Fruit fly (Drosophila melanogaster) whole organism, prepupa: ENCODE results near the gene CG11811.

Experiments used
- CG10631 ChIP-seq: fragments of 200-800 bp; sonication (Bioruptor generic); optimal IDR thresholded peaks from 2 replicates; lab custom pipeline; 2016; ENCODE audit warnings: missing biosample characterization, missing genetic modification characterization
- CG10669 ChIP-seq: fragments of 200-800 bp; sonication (Bioruptor generic); optimal IDR thresholded peaks from 3 replicates; lab custom pipeline; 2018; ENCODE audit warnings: missing biosample characterization, mild to moderate bottlenecking, missing genetic modification characterization, moderate library complexity
- CG11902 ChIP-seq: fragments of 200-800 bp; sonication (Bioruptor generic); optimal IDR thresholded peaks from 3 replicates; lab custom pipeline; 2016; ENCODE audit warnings: missing biosample characterization, missing genetic modification characterization
- CG15336 ChIP-seq: fragments of 200-800 bp; sonication (Bioruptor generic); IDR thresholded peaks from 2 replicates; pipeline ENCODE4 v1.3.6; 2022; ENCODE audit warnings: missing biosample characterization, missing genetic modification characterization
- CG1621 ChIP-seq: fragments of 200-800 bp; sonication (Bioruptor generic); optimal IDR thresholded peaks from 3 replicates; lab custom pipeline; 2018; ENCODE audit warnings: missing biosample characterization, mild to moderate bottlenecking, missing genetic modification characterization
- CG3032 ChIP-seq: fragments of 200-800 bp; optimal IDR thresholded peaks from 2 replicates; lab custom pipeline; 2019; ENCODE audit warnings: missing biosample characterization, mild to moderate bottlenecking, missing genetic modification characterization, moderate library complexity
- CG31627 ChIP-seq: fragments of 200-800 bp; sonication (Bioruptor generic); optimal IDR thresholded peaks from 3 replicates; lab custom pipeline; 2016; ENCODE audit warnings: missing biosample characterization, missing genetic modification characterization
- CG32006 ChIP-seq: fragments of 200-800 bp; sonication (Bioruptor generic); optimal IDR thresholded peaks from 3 replicates; lab custom pipeline; 2017; ENCODE audit warnings: missing biosample characterization, mild to moderate bottlenecking, missing genetic modification characterization
- CG34406 ChIP-seq: fragments of 200-800 bp; sonication (Bioruptor generic); optimal IDR thresholded peaks from 3 replicates; lab custom pipeline; 2016; ENCODE audit warnings: missing biosample characterization, missing genetic modification characterization
- CG3919 ChIP-seq: fragments of 200-800 bp; sonication (Bioruptor generic); optimal IDR thresholded peaks from 3 replicates; lab custom pipeline; 2016; ENCODE audit warnings: missing biosample characterization, missing genetic modification characterization
- CG6163 ChIP-seq: fragments of 200-800 bp; sonication (Bioruptor generic); IDR thresholded peaks from 3 replicates; pipeline ENCODE4 v1.3.6; 2022; ENCODE audit warnings: missing biosample characterization, missing genetic modification characterization
- CG6792 ChIP-seq: fragments of 200-800 bp; sonication (Bioruptor generic); optimal IDR thresholded peaks from 3 replicates; lab custom pipeline; 2016; ENCODE audit warnings: missing biosample characterization, missing genetic modification characterization
- CG6808 ChIP-seq: fragments of 200-800 bp; sonication (Bioruptor generic); optimal IDR thresholded peaks from 3 replicates; lab custom pipeline; 2017; ENCODE audit warnings: missing biosample characterization, missing genetic modification characterization, mild to moderate bottlenecking, moderate library complexity, missing genetic modification reagents
- CG8119 ChIP-seq: fragments of 200-800 bp; sonication (Bioruptor generic); IDR thresholded peaks from 3 replicates; pipeline ENCODE4 v1.3.6; 2022; ENCODE audit warnings: missing biosample characterization, missing genetic modification characterization
- Eip75B ChIP-seq: fragments of 200-800 bp; sonication (Bioruptor generic); optimal IDR thresholded peaks from 3 replicates; lab custom pipeline; 2016; ENCODE audit warnings: missing biosample characterization, missing genetic modification characterization
- Eip78C ChIP-seq: fragments of 200-800 bp; sonication (Bioruptor generic); peaks from one replicate; lab custom pipeline; 2016; ENCODE audit warnings: missing biosample characterization, missing genetic modification characterization
- Ets96B ChIP-seq: fragments of 200-800 bp; optimal IDR thresholded peaks from 2 replicates; lab custom pipeline; 2019; ENCODE audit warnings: missing biosample characterization, mild to moderate bottlenecking, missing genetic modification characterization, moderate library complexity
- Hr39 ChIP-seq: fragments of 200-800 bp; sonication (Bioruptor generic); optimal IDR thresholded peaks from 2 replicates; lab custom pipeline; 2016; ENCODE audit warnings: missing biosample characterization, missing genetic modification characterization
- Lpt ChIP-seq: fragments of 200-800 bp; sonication (Bioruptor generic); optimal IDR thresholded peaks from 3 replicates; lab custom pipeline; 2016; ENCODE audit warnings: missing biosample characterization, missing genetic modification characterization
- Met ChIP-seq: fragments of 200-800 bp; sonication (Bioruptor generic); optimal IDR thresholded peaks from 3 replicates; lab custom pipeline; 2016; ENCODE audit warnings: missing biosample characterization, missing genetic modification characterization
- OdsH ChIP-seq: fragments of 200-800 bp; sonication (Bioruptor generic); optimal IDR thresholded peaks from 3 replicates; lab custom pipeline; 2016; ENCODE audit warnings: missing biosample characterization, missing genetic modification characterization
- Smox ChIP-seq: fragments of 200-800 bp; sonication (Bioruptor generic); optimal IDR thresholded peaks from 3 replicates; lab custom pipeline; 2016; ENCODE audit warnings: missing biosample characterization, missing genetic modification characterization
- Sox102F ChIP-seq: fragments of 200-800 bp; sonication (Bioruptor generic); optimal IDR thresholded peaks from 2 replicates; lab custom pipeline; 2016; ENCODE audit warnings: missing biosample characterization, mild to moderate bottlenecking, missing genetic modification characterization
- Sox14 ChIP-seq: fragments of 200-800 bp; sonication (Bioruptor generic); optimal IDR thresholded peaks from 3 replicates; lab custom pipeline; 2016; ENCODE audit warnings: missing biosample characterization, missing genetic modification characterization
- Sox15 ChIP-seq: fragments of 200-800 bp; sonication (Bioruptor generic); optimal IDR thresholded peaks from 3 replicates; lab custom pipeline; 2016; ENCODE audit warnings: missing biosample characterization, missing genetic modification characterization
- achi ChIP-seq: fragments of 200-800 bp; sonication (Bioruptor generic); optimal IDR thresholded peaks from 3 replicates; lab custom pipeline; 2016; ENCODE audit warnings: missing biosample characterization, missing genetic modification characterization
- acj6 ChIP-seq: fragments of 200-800 bp; sonication (Bioruptor generic); optimal IDR thresholded peaks from 3 replicates; lab custom pipeline; 2016; ENCODE audit warnings: missing biosample characterization, missing genetic modification characterization
- cyc ChIP-seq: fragments of 200-800 bp; sonication (Bioruptor generic); optimal IDR thresholded peaks from 3 replicates; lab custom pipeline; 2016; ENCODE audit warnings: missing biosample characterization, missing genetic modification characterization
- dsx ChIP-seq: fragments of 200-800 bp; optimal IDR thresholded peaks from 3 replicates; lab custom pipeline; 2019; ENCODE audit warnings: missing biosample characterization, mild to moderate bottlenecking, missing genetic modification characterization, moderate library complexity; ENCODE audit not compliant: poor library complexity, severe bottlenecking
- eg ChIP-seq: fragments of 200-800 bp; sonication (Bioruptor generic); IDR thresholded peaks from 3 replicates; pipeline ENCODE4 v1.3.6; 2022; ENCODE audit warnings: missing biosample characterization, missing genetic modification characterization
- esn ChIP-seq: fragments of 200-800 bp; sonication (Bioruptor generic); optimal IDR thresholded peaks from 2 replicates; lab custom pipeline; 2016; ENCODE audit warnings: missing biosample characterization, mild to moderate bottlenecking, missing genetic modification characterization, moderate library complexity
- fd59A ChIP-seq: fragments of 200-800 bp; sonication (Bioruptor generic); optimal IDR thresholded peaks from 2 replicates; lab custom pipeline; 2017; ENCODE audit warnings: missing biosample characterization, mild to moderate bottlenecking, missing genetic modification characterization, missing genetic modification reagents
- fd85E ChIP-seq: fragments of 200-800 bp; sonication (Bioruptor generic); optimal IDR thresholded peaks from 3 replicates; lab custom pipeline; 2016; ENCODE audit warnings: missing biosample characterization, missing genetic modification characterization
- net ChIP-seq: fragments of 200-800 bp; sonication (Bioruptor generic); optimal IDR thresholded peaks from 3 replicates; lab custom pipeline; 2016; ENCODE audit warnings: missing biosample characterization, missing genetic modification characterization
- pdm3 ChIP-seq: fragments of 200-800 bp; sonication (Bioruptor generic); optimal IDR thresholded peaks from 3 replicates; lab custom pipeline; 2016; ENCODE audit warnings: missing biosample characterization, missing genetic modification characterization
- salr ChIP-seq, 2 experiments: fragments of 200-800 bp; sonication (Bioruptor generic); optimal IDR thresholded peaks; 3 replicates each; lab custom pipeline; 2016 to 2018; ENCODE audit warnings: missing biosample characterization in 2 of 2, missing genetic modification characterization in 2 of 2, mild to moderate bottlenecking in 1 of 2
- spab ChIP-seq: fragments of 200-800 bp; sonication (Bioruptor generic); optimal IDR thresholded peaks from 2 replicates; lab custom pipeline; 2017; ENCODE audit warnings: missing biosample characterization, mild to moderate bottlenecking, missing genetic modification characterization, missing genetic modification reagents
- ss ChIP-seq, 2 experiments: fragments of 200-800 bp; sonication (Bioruptor generic); optimal IDR thresholded peaks; 2 replicates in 1 of 2; 3 replicates in 1 of 2; lab custom pipeline; 2017 to 2018; ENCODE audit warnings: mild to moderate bottlenecking in 2 of 2, missing biosample characterization in 2 of 2, missing genetic modification characterization in 2 of 2, moderate library complexity in 1 of 2
- svp ChIP-seq: fragments of 200-800 bp; sonication (Bioruptor generic); peaks from one replicate; lab custom pipeline; 2016; ENCODE audit warnings: missing biosample characterization, missing genetic modification characterization

CG11811 gene

dm6 chr3L:10702216-10702615 is 11.4 kb downstream of the CG11811 start:
- no peak for TF ChIP-seq Sox102F (GFP tag; lab: Kevin White, UChicago)
- no peak for TF ChIP-seq Eip78C (GFP tag; lab: Kevin White, UChicago)
- no peak for TF ChIP-seq Lpt
- TF ChIP-seq Eip75B (GFP tag; lab: Kevin White, UChicago) = no peak
- TF ChIP-seq salr (GFP tag; optimal IDR thresholded peaks at IDR 0.05; lab: Kevin White, UChicago) = no peak
- no peak for TF ChIP-seq CG6808 (GFP tag; lab: Kevin White, UChicago)
- no peak for TF ChIP-seq CG10669 (GFP tag; lab: Kevin White, UChicago)
- TF ChIP-seq CG8119 (GFP tag; lab: Robert Waterston, UW) = no peak
- TF ChIP-seq eg (GFP tag; lab: Robert Waterston, UW) = no peak
- TF ChIP-seq CG11902 (GFP tag; lab: Kevin White, UChicago) = no peak
- no peak for TF ChIP-seq dsx
- TF ChIP-seq cyc = no peak

- no peak for TF ChIP-seq CG1621
- no peak for TF ChIP-seq salr (GFP tag; optimal IDR thresholded peaks at IDR 0.05; lab: Kevin White, UChicago)
- TF ChIP-seq Ets96B (tag; lab: Kevin White, UChicago) = peak; percentile 41
- peak; percentile 23 for TF ChIP-seq OdsH (GFP tag; lab: Kevin White, UChicago)
- peak; percentile 35 for TF ChIP-seq net (GFP tag; lab: Kevin White, UChicago)
- TF ChIP-seq Sox102F (GFP tag; lab: Kevin White, UChicago) = peak; percentile 6
- TF ChIP-seq CG6163 (GFP tag; lab: Robert Waterston, UW) = peak; percentile 51; the same call in 1 of the 3 replicates
- no peak for TF ChIP-seq Sox15
- peak; percentile 11 for TF ChIP-seq CG10631 (GFP tag; lab: Kevin White, UChicago)
- peak; percentile 18 for TF ChIP-seq fd59A (GFP tag; lab: Kevin White, UChicago)
- peak; percentile 1 for TF ChIP-seq Smox (GFP tag; lab: Kevin White, UChicago)
- TF ChIP-seq Lpt = no peak
- TF ChIP-seq fd85E = no peak
- peak; percentile 23 for TF ChIP-seq CG3919 (GFP tag; lab: Kevin White, UChicago)
- TF ChIP-seq svp (GFP tag; lab: Kevin White, UChicago) = peak; percentile 26
- peak; percentile 12 for TF ChIP-seq acj6
- TF ChIP-seq Hr39 (GFP tag; lab: Kevin White, UChicago) = no peak
- no peak for TF ChIP-seq CG11902 (GFP tag; lab: Kevin White, UChicago)
- peak; percentile 28 for TF ChIP-seq CG34406
- peak; percentile 63 for TF ChIP-seq CG8119 (GFP tag; lab: Robert Waterston, UW)
- TF ChIP-seq CG10669 (GFP tag; lab: Kevin White, UChicago) = peak; percentile 34
- TF ChIP-seq CG6808 (GFP tag; lab: Kevin White, UChicago) = peak; percentile 31
- peak; percentile 40 for TF ChIP-seq CG15336 (GFP tag; lab: Robert Waterston, UW)
- TF ChIP-seq Eip78C (GFP tag; lab: Kevin White, UChicago) = peak; percentile 70
- TF ChIP-seq Met (GFP tag; lab: Kevin White, UChicago) = peak; percentile 16
- TF ChIP-seq CG32006 = peak; percentile 26
- TF ChIP-seq achi = peak; percentile 20
- peak; percentile 13 for TF ChIP-seq CG6792 (GFP tag; lab: Kevin White, UChicago)
- TF ChIP-seq ss (GFP tag; optimal IDR thresholded peaks at IDR 0.05; lab: Kevin White, UChicago) = peak in 1 of 2 experiments; percentile 51
- no peak for TF ChIP-seq CG31627 (GFP tag; lab: Kevin White, UChicago)
- peak; percentile 45; the same call in 1 of the 3 replicates for TF ChIP-seq eg (GFP tag; lab: Robert Waterston, UW)
- no peak for TF ChIP-seq pdm3
- TF ChIP-seq esn (GFP tag; lab: Kevin White, UChicago) = peak; percentile 30
- TF ChIP-seq Sox14 (GFP tag; lab: Kevin White, UChicago) = no peak
- no peak for TF ChIP-seq Eip75B (GFP tag; lab: Kevin White, UChicago)
- TF ChIP-seq CG3032 (tag; lab: Kevin White, UChicago) = peak; percentile 31
- TF ChIP-seq spab (GFP tag; lab: Kevin White, UChicago) = peak; percentile 30
Observed at dm6 chr3L:10704482-10704993, 13.7 kb downstream of the CG11811 start.
